In genomic region chrX:3570249-3570648, dm6 we compare ENCODE assay signal across 1 fruit fly cellular context.
TF ChIP-seq lines count a peak whose summit lies in the region.

No protein-coding gene starts in this region.

TF ChIP-seq in whole organism, embryonic, 481 proteins besides CTCF, POLR2A, EP300 and RAD21 (continued from another document):
- TF ChIP-seq Ssrp (tag; optimal IDR thresholded peaks at IDR 0.05; lab: Kevin White, UChicago), result no peak
- TF ChIP-seq Sox100B (GFP tag; optimal IDR thresholded peaks at IDR 0.05; lab: Kevin White, UChicago), result no peak
- TF ChIP-seq Lhr (GFP tag; optimal IDR thresholded peaks at IDR 0.05; lab: Kevin White, UChicago), result peak; percentile 41
- TF ChIP-seq Dek (tag; optimal IDR thresholded peaks at IDR 0.05; lab: Kevin White, UChicago), result peak; percentile 11
- no peak for TF ChIP-seq CG16863 (GFP tag; optimal IDR thresholded peaks at IDR 0.05; lab: Kevin White, UChicago)
- peak; percentile 13 for TF ChIP-seq CG10147 (GFP tag; optimal IDR thresholded peaks at IDR 0.05; lab: Kevin White, UChicago)
- TF ChIP-seq Pdp1 (GFP tag; optimal IDR thresholded peaks at IDR 0.05; lab: Kevin White, UChicago), result peak in 1 of 2 experiments; percentile 30
- TF ChIP-seq CG12769 (tag; optimal IDR thresholded peaks at IDR 0.05; lab: Kevin White, UChicago), result peak; percentile 49
- peak; percentile 38 for TF ChIP-seq Sry-δ (GFP tag; optimal IDR thresholded peaks at IDR 0.05; lab: Kevin White, UChicago)
- no peak for TF ChIP-seq twi (tag; optimal IDR thresholded peaks at IDR 0.05; lab: Kevin White, UChicago)
- TF ChIP-seq gfzf (GFP tag; optimal IDR thresholded peaks at IDR 0.05; lab: Kevin White, UChicago), result peak; percentile 53
- TF ChIP-seq pita (GFP tag; optimal IDR thresholded peaks at IDR 0.05; lab: Kevin White, UChicago), result peak; percentile 65
- peak; percentile 18 for TF ChIP-seq CG2712 (tag; optimal IDR thresholded peaks at IDR 0.05; lab: Kevin White, UChicago)
- peak; percentile 16 for TF ChIP-seq B-H2 (GFP tag; optimal IDR thresholded peaks at IDR 0.05; lab: Kevin White, UChicago)
- peak; percentile 20 for TF ChIP-seq CG15514 (GFP tag; optimal IDR thresholded peaks at IDR 0.05; lab: Kevin White, UChicago)
- TF ChIP-seq CG14441 (GFP tag; IDR thresholded peaks at IDR 0.05; lab: Robert Waterston, UW), result no peak
- peak; percentile 41; the same call in 1 of the 2 replicates for TF ChIP-seq amos (GFP tag; IDR thresholded peaks at IDR 0.05; lab: Robert Waterston, UW; ENCODE audit: partially characterized antibody)
- TF ChIP-seq BEAF-32 (GFP tag; optimal IDR thresholded peaks at IDR 0.05; lab: Kevin White, UChicago), result peak; percentile 46
- peak; percentile 2 for TF ChIP-seq CG12659 (GFP tag; optimal IDR thresholded peaks at IDR 0.05; lab: Kevin White, UChicago)
- TF ChIP-seq CG3163 (GFP tag; optimal IDR thresholded peaks at IDR 0.05; lab: Kevin White, UChicago), result no peak
- peak; percentile 5 for TF ChIP-seq sug (tag; optimal IDR thresholded peaks at IDR 0.05; lab: Kevin White, UChicago)
- TF ChIP-seq CG4424 (GFP tag; optimal IDR thresholded peaks at IDR 0.05; lab: Kevin White, UChicago), result no peak
- TF ChIP-seq Rfx (GFP tag; IDR thresholded peaks at IDR 0.05; lab: Robert Waterston, UW), result no peak
- peak; percentile 41; the same call in 1 of the 2 replicates for TF ChIP-seq CG13287 (GFP tag; IDR thresholded peaks at IDR 0.05; lab: Robert Waterston, UW; ENCODE audit: partially characterized antibody)
- no peak for TF ChIP-seq CG6813 (GFP tag; optimal IDR thresholded peaks at IDR 0.05; lab: Kevin White, UChicago)
- TF ChIP-seq CG11723 (GFP tag; optimal IDR thresholded peaks at IDR 0.05; lab: Kevin White, UChicago), result no peak
- 0 out of 2 replicates have a peak, but pooled peaks have one; percentile 16 for TF ChIP-seq vvl (GFP tag; IDR thresholded peaks at IDR 0.05; lab: Robert Waterston, UW)
- TF ChIP-seq CG30020 (tag; optimal IDR thresholded peaks at IDR 0.05; lab: Kevin White, UChicago), result no peak
- peak; percentile 40 for TF ChIP-seq sens (GFP tag; lab: Kevin White, UChicago)
- no peak for TF ChIP-seq CG10543 (GFP tag; optimal IDR thresholded peaks at IDR 0.05; lab: Kevin White, UChicago)
- TF ChIP-seq Hmr (GFP tag; optimal IDR thresholded peaks at IDR 0.05; lab: Kevin White, UChicago), result peak; percentile 42
- TF ChIP-seq CG14050 (GFP tag; IDR thresholded peaks at IDR 0.05; lab: Robert Waterston, UW), result no peak
- TF ChIP-seq CG15696 (tag; optimal IDR thresholded peaks at IDR 0.05; lab: Kevin White, UChicago), result no peak
- no peak for TF ChIP-seq yki (optimal IDR thresholded peaks at IDR 0.05; lab: Kevin White, UChicago)
- TF ChIP-seq esg (GFP tag; conservative IDR thresholded peaks at IDR 0.05; lab: Robert Waterston, UW), result no peak
- TF ChIP-seq Ets97D (GFP tag; optimal IDR thresholded peaks at IDR 0.05; lab: Kevin White, UChicago), result peak; percentile 29
- TF ChIP-seq Antp (GFP tag; optimal IDR thresholded peaks at IDR 0.05; lab: Kevin White, UChicago), result no peak
- no peak for TF ChIP-seq ase (GFP tag; IDR thresholded peaks at IDR 0.05; lab: Robert Waterston, UW)
- no peak for TF ChIP-seq CG8359 (GFP tag; optimal IDR thresholded peaks at IDR 0.05; lab: Kevin White, UChicago; ENCODE audit: borderline replicate concordance)
- TF ChIP-seq zfh1 (GFP tag; IDR thresholded peaks at IDR 0.05; lab: Robert Waterston, UW), result no peak
- TF ChIP-seq scrt (GFP tag; optimal IDR thresholded peaks at IDR 0.05; lab: Kevin White, UChicago), result no peak
- no peak for TF ChIP-seq sqz (GFP tag; optimal IDR thresholded peaks at IDR 0.05; lab: Kevin White, UChicago)
- peak; percentile 68 for TF ChIP-seq E2f2 (GFP tag; IDR thresholded peaks at IDR 0.05; lab: Robert Waterston, UW)
- TF ChIP-seq CG17612 (GFP tag; IDR thresholded peaks at IDR 0.05; lab: Robert Waterston, UW), result peak; percentile 100
- peak; percentile 40 for TF ChIP-seq CG1603 (tag; optimal IDR thresholded peaks at IDR 0.05; lab: Kevin White, UChicago)
- TF ChIP-seq odd (GFP tag; optimal IDR thresholded peaks at IDR 0.05; lab: Kevin White, UChicago), result no peak
- no peak for TF ChIP-seq Aef1 (GFP tag; IDR thresholded peaks at IDR 0.05; lab: Robert Waterston, UW)
- TF ChIP-seq kay (GFP tag; optimal IDR thresholded peaks at IDR 0.05; lab: Kevin White, UChicago), result no peak
- TF ChIP-seq Dbx (GFP tag; IDR thresholded peaks at IDR 0.05; lab: Robert Waterston, UW), result no peak
- TF ChIP-seq eve (GFP tag; optimal IDR thresholded peaks at IDR 0.05; lab: Kevin White, UChicago), result peak in 1 of 2 experiments; percentile 7
- no peak for TF ChIP-seq Xbp1 (GFP tag; optimal IDR thresholded peaks at IDR 0.05; lab: Kevin White, UChicago)
- TF ChIP-seq CG3995 (GFP tag; optimal IDR thresholded peaks at IDR 0.05; lab: Kevin White, UChicago), result peak; percentile 68
